Worm (Caenorhabditis elegans) whole organism, L2 larva: Measurements from ENCODE around the gene F40A3.4.

ENCODE experiments used
- C34F6.9 ChIP-seq: fragments of 150-350 bp; optimal IDR thresholded peaks from 2 replicates; lab custom pipeline; 2014; ENCODE audit warnings: missing biosample characterization, missing genetic modification characterization
- F13H6.1 ChIP-seq: sonication (generic microtip); optimal IDR thresholded peaks from 2 replicates; lab custom pipeline; 2016; ENCODE audit warnings: missing genetic modification characterization, missing compliant biosample characterization
- R02D3.7 ChIP-seq: fragments of 150-350 bp; optimal IDR thresholded peaks from 2 replicates; lab custom pipeline; 2014; ENCODE audit warnings: missing biosample characterization, missing genetic modification characterization
- Y55F3AM.14 ChIP-seq: fragments of 200-800 bp; sonication (Bioruptor generic); optimal IDR thresholded peaks from 2 replicates; lab custom pipeline; 2018; ENCODE audit warnings: mild to moderate bottlenecking, missing genetic modification characterization, missing compliant biosample characterization
- ZK546.5 ChIP-seq: sonication (generic microtip); optimal IDR thresholded peaks from 2 replicates; lab custom pipeline; 2017; ENCODE audit warnings: missing biosample characterization, missing genetic modification characterization
- alr-1 ChIP-seq: fragments of 150-350 bp; optimal IDR thresholded peaks from 2 replicates; lab custom pipeline; 2014; ENCODE audit warnings: missing biosample characterization, missing genetic modification characterization
- aly-2 ChIP-seq: fragments of 150-350 bp; optimal IDR thresholded peaks from 2 replicates; lab custom pipeline; 2014; ENCODE audit warnings: missing biosample characterization, missing genetic modification characterization
- ceh-16 ChIP-seq: fragments of 150-350 bp; optimal IDR thresholded peaks from 2 replicates; lab custom pipeline; 2014; ENCODE audit warnings: missing biosample characterization, missing genetic modification characterization
- crh-2 ChIP-seq: sonication (generic microtip); optimal IDR thresholded peaks from 2 replicates; lab custom pipeline; 2017; ENCODE audit warnings: missing biosample characterization, missing genetic modification characterization
- dmd-4 ChIP-seq: sonication (generic microtip); optimal IDR thresholded peaks from 2 replicates; lab custom pipeline; 2017; ENCODE audit warnings: missing biosample characterization, missing genetic modification characterization
- egl-27 ChIP-seq: sonication (generic microtip); optimal IDR thresholded peaks from 3 replicates; lab custom pipeline; 2017; ENCODE audit warnings: missing biosample characterization, missing genetic modification reagents, missing genetic modification characterization
- elt-3 ChIP-seq: sonication (generic microtip); optimal IDR thresholded peaks from 2 replicates; lab custom pipeline; 2017; ENCODE audit warnings: missing biosample characterization, missing genetic modification characterization
- fos-1 ChIP-seq: fragments of 150-350 bp; optimal IDR thresholded peaks from 2 replicates; lab custom pipeline; 2014; ENCODE audit warnings: missing biosample characterization, missing genetic modification characterization
- gmeb-1 ChIP-seq: fragments of 150-350 bp; optimal IDR thresholded peaks from 2 replicates; lab custom pipeline; 2014; ENCODE audit warnings: missing biosample characterization, missing genetic modification characterization
- lin-11 ChIP-seq: fragments of 150-350 bp; sonication (generic microtip); optimal IDR thresholded peaks from 2 replicates; lab custom pipeline; 2014; ENCODE audit warnings: missing biosample characterization, missing genetic modification characterization, inconsistent platforms, mixed read lengths
- lsy-2 ChIP-seq, 2 experiments: fragments of 150-350 bp in 1 of 2; sonication (generic microtip) in 1 of 2; optimal IDR thresholded peaks; 2 replicates each; lab custom pipeline; 2014 to 2017; ENCODE audit warnings: missing biosample characterization in 2 of 2, missing genetic modification characterization in 2 of 2
- mdl-1 ChIP-seq, 2 experiments: fragments of 150-350 bp in 1 of 2; sonication (generic microtip) in 1 of 2; optimal IDR thresholded peaks; 2 replicates each; lab custom pipeline; 2017; ENCODE audit warnings: missing biosample characterization in 2 of 2, missing genetic modification characterization in 2 of 2
- nhr-10 ChIP-seq: sonication (generic microtip); optimal IDR thresholded peaks from 2 replicates; lab custom pipeline; 2017; ENCODE audit warnings: missing biosample characterization, missing genetic modification characterization
- nhr-11 ChIP-seq: fragments of 150-350 bp; optimal IDR thresholded peaks from 2 replicates; lab custom pipeline; 2014; ENCODE audit warnings: missing biosample characterization, missing genetic modification characterization
- nhr-12 ChIP-seq: fragments of 150-350 bp; optimal IDR thresholded peaks from 2 replicates; lab custom pipeline; 2014; ENCODE audit warnings: missing biosample characterization, missing genetic modification characterization
- nhr-129 ChIP-seq: fragments of 150-350 bp; optimal IDR thresholded peaks from 2 replicates; lab custom pipeline; 2014; ENCODE audit warnings: missing biosample characterization, missing genetic modification characterization
- nhr-21 ChIP-seq: fragments of 150-350 bp; optimal IDR thresholded peaks from 2 replicates; lab custom pipeline; 2014; ENCODE audit warnings: missing biosample characterization, missing genetic modification characterization
- nhr-23 ChIP-seq: fragments of 150-350 bp; optimal IDR thresholded peaks from 2 replicates; lab custom pipeline; 2014; ENCODE audit warnings: missing biosample characterization, missing genetic modification reagents, missing genetic modification characterization
- nhr-25 ChIP-seq: fragments of 150-350 bp; sonication (generic microtip); optimal IDR thresholded peaks from 3 replicates; lab custom pipeline; 2014; ENCODE audit warnings: missing biosample characterization, missing genetic modification characterization
- nhr-6 ChIP-seq: fragments of 150-350 bp; optimal IDR thresholded peaks from 2 replicates; lab custom pipeline; 2014; ENCODE audit warnings: missing biosample characterization, missing genetic modification characterization
- nhr-77 ChIP-seq: fragments of 150-350 bp; optimal IDR thresholded peaks from 2 replicates; lab custom pipeline; 2014; ENCODE audit warnings: missing biosample characterization, missing genetic modification characterization
- peb-1 ChIP-seq: fragments of 150-350 bp; optimal IDR thresholded peaks from 2 replicates; lab custom pipeline; 2014; ENCODE audit warnings: missing biosample characterization, missing genetic modification characterization
- sem-4 ChIP-seq: fragments of 150-350 bp; optimal IDR thresholded peaks from 2 replicates; lab custom pipeline; 2014; ENCODE audit warnings: missing biosample characterization, missing genetic modification reagents, missing genetic modification characterization
- sma-3 ChIP-seq: sonication (generic microtip); optimal IDR thresholded peaks from 2 replicates; lab custom pipeline; 2016; ENCODE audit warnings: missing genetic modification reagents, missing genetic modification characterization, missing compliant biosample characterization
- sma-9 ChIP-seq, 2 experiments: fragments of 150-350 bp in 1 of 2; sonication (generic microtip) in 1 of 2; optimal IDR thresholded peaks; 2 replicates each; lab custom pipeline; 2014 to 2016; ENCODE audit warnings: missing genetic modification characterization in 2 of 2, mild to moderate bottlenecking in 1 of 2, missing biosample characterization in 1 of 2, missing compliant biosample characterization in 1 of 2, missing genetic modification reagents in 1 of 2, moderate library complexity in 1 of 2
- snpc-4 ChIP-seq: fragments of 150-350 bp; optimal IDR thresholded peaks from 2 replicates; lab custom pipeline; 2014; ENCODE audit warnings: missing biosample characterization, missing genetic modification characterization
- unc-39 ChIP-seq: fragments of 150-350 bp; optimal IDR thresholded peaks from 2 replicates; lab custom pipeline; 2014; ENCODE audit warnings: missing biosample characterization, missing genetic modification characterization
- unc-62 ChIP-seq: fragments of 150-350 bp; optimal IDR thresholded peaks from 2 replicates; lab custom pipeline; 2014; ENCODE audit warnings: missing biosample characterization, missing genetic modification reagents, missing genetic modification characterization
- zag-1 ChIP-seq: fragments of 150-350 bp; optimal IDR thresholded peaks from 2 replicates; lab custom pipeline; 2014; ENCODE audit warnings: missing biosample characterization, missing genetic modification characterization
- ztf-1 ChIP-seq: fragments of 200-800 bp; sonication (Bioruptor generic); conservative IDR thresholded peaks from 2 replicates; pipeline ENCODE4 v1.3.6; 2022; ENCODE audit warnings: missing genetic modification characterization, missing compliant biosample characterization

The F40A3.4 gene

ce11 chrV:7878411-7878964 lies 2.9 kb downstream of the F40A3.4 start, which contains the start of gene F40A3.2:
Gene F40A3.2 (plus strand): TSS chrV:7878914.
- TF ChIP-seq sma-3 (GFP tag; lab: Kevin White, UChicago): no peak
- peak; percentile 16 for TF ChIP-seq gmeb-1
- TF ChIP-seq nhr-129 (tag; lab: Kevin White, UChicago): peak; percentile 3

ce11 chrV:7884441-7884840 lies 8.9 kb downstream of the F40A3.4 start:
- TF ChIP-seq nhr-129 (tag; lab: Kevin White, UChicago): peak; percentile 19
- peak; percentile 21 for TF ChIP-seq C34F6.9 (tag; lab: Kevin White, UChicago)
- no peak for TF ChIP-seq nhr-12 (tag; lab: Kevin White, UChicago)
- no peak for TF ChIP-seq snpc-4 (tag; lab: Kevin White, UChicago)
- peak; percentile 3 for TF ChIP-seq sem-4 (tag; lab: Kevin White, UChicago)

- TF ChIP-seq nhr-23 (no peak), fos-1 (tag; lab: Kevin White, UChicago) (peak; percentile 50)
These were observed 12.5 kb downstream of the F40A3.4 start for ce11 chrV:7888036-7888435.

ce11 chrV:7891230-7891629 lies 15.7 kb downstream of the F40A3.4 start, which contains the start of gene F40A3.1:
Gene F40A3.1 (plus strand): TSS chrV:7891530.
- TF ChIP-seq ceh-16 (no peak), zag-1 (no peak), aly-2 (tag; lab: Kevin White, UChicago) (no peak), dmd-4 (tag; lab: Kevin White, UChicago) (no peak), crh-2 (no peak), nhr-11 (tag; lab: Kevin White, UChicago) (no peak), sem-4 (tag; lab: Kevin White, UChicago) (no peak), fos-1 (tag; lab: Kevin White, UChicago) (no peak), elt-3 (no peak), egl-27 (tag; lab: Kevin White, UChicago) (no peak), ZK546.5 (tag; lab: Kevin White, UChicago) (no peak), peb-1 (tag; lab: Kevin White, UChicago) (no peak), sma-9 (GFP tag; optimal IDR thresholded peaks at IDR 0.05; lab: Kevin White, UChicago) (no peak), sma-9 (tag; optimal IDR thresholded peaks at IDR 0.05; lab: Kevin White, UChicago) (no peak), Y55F3AM.14 (no peak)

DNA sequence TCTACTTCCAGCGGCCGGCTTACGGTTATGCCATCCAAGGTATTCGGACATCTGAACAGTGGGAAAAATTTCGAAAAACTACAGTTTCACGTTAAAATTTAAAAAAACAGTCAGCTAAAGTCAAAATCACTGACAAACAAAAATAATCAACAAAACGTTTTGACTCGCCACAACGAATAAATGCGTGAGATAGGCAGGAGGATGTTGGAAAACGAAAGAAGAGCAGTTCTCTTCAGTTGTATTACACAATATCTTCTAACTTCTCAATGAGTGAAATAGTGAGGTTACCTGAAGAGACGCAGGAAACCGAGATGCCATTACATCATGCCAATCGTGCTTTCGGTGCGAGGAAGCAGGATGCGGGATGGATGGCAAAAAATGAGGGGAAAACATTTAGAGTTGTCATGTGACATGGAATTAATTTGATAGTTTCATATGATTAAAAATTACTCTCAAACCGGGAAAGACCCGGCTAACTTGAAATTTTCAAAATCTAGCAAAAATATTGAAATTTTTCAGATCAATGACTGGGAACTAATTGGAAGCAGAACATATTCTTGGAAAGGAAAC lies 18.3 kb downstream of the F40A3.4 start, which contains the start of gene F40A3.6:
TSS of gene F40A3.6 (minus strand) at position 51 of the 570 bp plus-strand sequence.
- TF ChIP-seq mdl-1 (tag; optimal IDR thresholded peaks at IDR 0.05; lab: Kevin White, UChicago) (no peak), C34F6.9 (tag; lab: Kevin White, UChicago) (peak; percentile 71), nhr-129 (tag; lab: Kevin White, UChicago) (peak; percentile 92), lsy-2 (tag; optimal IDR thresholded peaks at IDR 0.05; lab: Kevin White, UChicago) (peak in 1 of 2 experiments; percentile 44), sma-9 (GFP tag; optimal IDR thresholded peaks at IDR 0.05; lab: Kevin White, UChicago) (peak; percentile 49), sma-9 (tag; optimal IDR thresholded peaks at IDR 0.05; lab: Kevin White, UChicago) (no peak), F13H6.1 (tag; lab: Kevin White, UChicago) (peak; percentile 34), snpc-4 (tag; lab: Kevin White, UChicago) (no peak), sem-4 (tag; lab: Kevin White, UChicago) (peak; percentile 3)

- TF ChIP-seq egl-27 (tag; lab: Kevin White, UChicago) (no peak), lsy-2 (tag; optimal IDR thresholded peaks at IDR 0.05; lab: Kevin White, UChicago) (no peak), mdl-1 (tag; optimal IDR thresholded peaks at IDR 0.05; lab: Kevin White, UChicago) (no peak), unc-39 (tag; lab: Kevin White, UChicago) (no peak), ceh-16 (no peak), crh-2 (no peak), ztf-1 (GFP tag; lab: Robert Waterston, UW) (no peak), nhr-6 (tag; lab: Kevin White, UChicago) (no peak), unc-62 (no peak), alr-1 (no peak), nhr-77 (no peak), nhr-10 (no peak), F13H6.1 (tag; lab: Kevin White, UChicago) (no peak), lin-11 (tag; lab: Kevin White, UChicago) (no peak), nhr-25 (no peak), fos-1 (tag; lab: Kevin White, UChicago) (no peak), nhr-23 (no peak), R02D3.7 (tag; lab: Kevin White, UChicago) (no peak), nhr-21 (tag; lab: Kevin White, UChicago) (no peak)
These were observed 24.2 kb downstream of the F40A3.4 start, which contains the start of gene F40A3.7 for ce11 chrV:7899761-7900160. Gene F40A3.7 (minus strand): TSS chrV:7899861.
